Fruit fly (Drosophila melanogaster): ENCODE measurements around the gene CG33703.

DNA sequence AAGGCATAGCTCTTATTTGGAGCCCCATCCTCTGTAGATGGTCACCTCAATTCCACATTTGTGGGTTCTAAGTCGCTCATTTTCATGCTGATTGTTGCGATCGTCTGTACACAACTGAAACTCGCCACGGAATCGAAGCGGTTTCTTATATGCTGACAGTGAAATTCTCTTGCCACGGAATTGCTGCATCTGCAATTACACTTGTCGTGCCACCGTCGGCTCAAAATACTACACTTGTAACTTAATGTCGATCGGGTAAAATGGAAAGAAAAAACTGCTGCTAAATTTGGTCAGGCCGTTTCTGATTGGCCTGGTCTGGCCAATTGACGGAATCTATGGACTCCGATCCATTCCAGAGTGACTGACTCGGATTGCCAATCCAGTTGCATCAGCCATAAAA is 15.2 kb downstream of the CG33703 start:
- no peak for TF ChIP-seq psq (optimal IDR thresholded peaks at IDR 0.05)
- no peak for TF ChIP-seq insv (optimal IDR thresholded peaks at IDR 0.05)
